Fruit fly (Drosophila melanogaster): ENCODE results near the gene CG13284.

The CG13284 gene

dm6 chr2L:16857665-16858064 is 9.1 kb upstream of the CG13284 start (continued):
- peak; percentile 75 for TF ChIP-seq CG3163 (GFP tag; optimal IDR thresholded peaks at IDR 0.05)
- peak; percentile 70 for TF ChIP-seq exex (tag; optimal IDR thresholded peaks at IDR 0.05)
- TF ChIP-seq Eip74EF (GFP tag; optimal IDR thresholded peaks at IDR 0.05), result no peak
- peak; percentile 37 for TF ChIP-seq CG15601 (tag; optimal IDR thresholded peaks at IDR 0.05)
- TF ChIP-seq CG6175 (GFP tag; IDR thresholded peaks at IDR 0.05), result no peak
- TF ChIP-seq unc-4 (GFP tag; IDR thresholded peaks at IDR 0.05; ENCODE audit: partially characterized antibody), result no peak
- TF ChIP-seq h (optimal IDR thresholded peaks at IDR 0.05), result no peak
- no peak for TF ChIP-seq chn (GFP tag; optimal IDR thresholded peaks at IDR 0.05)
- no peak for TF ChIP-seq CG12236 (GFP tag; optimal IDR thresholded peaks at IDR 0.05)
- TF ChIP-seq Mrtf (GFP tag; IDR thresholded peaks at IDR 0.05), result no peak
- TF ChIP-seq CG10565 (GFP tag; optimal IDR thresholded peaks at IDR 0.05), result no peak
- TF ChIP-seq sqz (GFP tag; optimal IDR thresholded peaks at IDR 0.05), result peak; percentile 9
- TF ChIP-seq CG14860 (GFP tag; IDR thresholded peaks at IDR 0.05; ENCODE audit: partially characterized antibody), result no peak
- no peak for TF ChIP-seq repo (GFP tag; optimal IDR thresholded peaks at IDR 0.05)
- TF ChIP-seq nerfin-1 (tag; optimal IDR thresholded peaks at IDR 0.05), result no peak
- no peak for TF ChIP-seq CG6854 (GFP tag; optimal IDR thresholded peaks at IDR 0.05)
- no peak for TF ChIP-seq yki (optimal IDR thresholded peaks at IDR 0.05)
- no peak for TF ChIP-seq Opbp (GFP tag; IDR thresholded peaks at IDR 0.05; ENCODE audit: partially characterized antibody)
- TF ChIP-seq gce (GFP tag; IDR thresholded peaks at IDR 0.05), result no peak
- TF ChIP-seq row (GFP tag; IDR thresholded peaks at IDR 0.05), result no peak
- no peak for TF ChIP-seq zfh2 (GFP tag; optimal IDR thresholded peaks at IDR 0.05)
- no peak for TF ChIP-seq Nf-YA (GFP tag; IDR thresholded peaks at IDR 0.05)
- TF ChIP-seq CG13296 (GFP tag; optimal IDR thresholded peaks at IDR 0.05), result peak; percentile 19
- no peak for TF ChIP-seq eyg (GFP tag; optimal IDR thresholded peaks at IDR 0.05)
- TF ChIP-seq Hr3 (GFP tag; optimal IDR thresholded peaks at IDR 0.05), result no peak
- no peak for TF ChIP-seq CG8478 (optimal IDR thresholded peaks at IDR 0.05)
- TF ChIP-seq CG3847 (GFP tag; IDR thresholded peaks at IDR 0.05), result no peak
- TF ChIP-seq luna (GFP tag; optimal IDR thresholded peaks at IDR 0.05), result no peak
- no peak for TF ChIP-seq Deaf1 (tag; optimal IDR thresholded peaks at IDR 0.05)
- TF ChIP-seq grn (GFP tag; optimal IDR thresholded peaks at IDR 0.05), result peak; percentile 85
- TF ChIP-seq CG5180 (GFP tag; optimal IDR thresholded peaks at IDR 0.05), result no peak
- TF ChIP-seq Nf-YB (GFP tag; optimal IDR thresholded peaks at IDR 0.05), result no peak
- no peak for TF ChIP-seq CG12104 (GFP tag; optimal IDR thresholded peaks at IDR 0.05)
- no peak for TF ChIP-seq CG10979 (tag; optimal IDR thresholded peaks at IDR 0.05)
- peak; percentile 19 for TF ChIP-seq CG2678 (tag; optimal IDR thresholded peaks at IDR 0.05)
- TF ChIP-seq Myb (GFP tag; optimal IDR thresholded peaks at IDR 0.05), result no peak
- TF ChIP-seq CG32767 (GFP tag; IDR thresholded peaks at IDR 0.05), result no peak
- TF ChIP-seq cwo (GFP tag; optimal IDR thresholded peaks at IDR 0.05), result peak; percentile 42
- no peak for TF ChIP-seq fu2 (GFP tag; optimal IDR thresholded peaks at IDR 0.05)
- TF ChIP-seq CG15011 (GFP tag; optimal IDR thresholded peaks at IDR 0.05), result no peak
- TF ChIP-seq Med (GFP tag), result no peak
- no peak for TF ChIP-seq Blimp-1 (GFP tag; optimal IDR thresholded peaks at IDR 0.05)
- TF ChIP-seq onecut (GFP tag; IDR thresholded peaks at IDR 0.05), result peak; percentile 63; the same call in 1 of the 2 replicates
- TF ChIP-seq Trl (optimal IDR thresholded peaks at IDR 0.05), result peak; percentile 72 to 90
- TF ChIP-seq Trl (GFP tag; optimal IDR thresholded peaks at IDR 0.05), result no peak
- no peak for TF ChIP-seq CG7357 (GFP tag; IDR thresholded peaks at IDR 0.05)
- peak; percentile 56 for TF ChIP-seq mirr (GFP tag; optimal IDR thresholded peaks at IDR 0.05)
- no peak for TF ChIP-seq Dad (GFP tag; optimal IDR thresholded peaks at IDR 0.05)
- TF ChIP-seq salm (tag; optimal IDR thresholded peaks at IDR 0.05), result peak; percentile 45
- peak; percentile 70 for TF ChIP-seq CG34376 (GFP tag; optimal IDR thresholded peaks at IDR 0.05)
- no peak for TF ChIP-seq tx (GFP tag; optimal IDR thresholded peaks at IDR 0.05)
